Fruit fly (Drosophila melanogaster) whole organism, embryonic: Measurements from ENCODE around the gene frj.

Experiments used
- CG10147 ChIP-seq: fragments of 200-800 bp; sonication (Bioruptor generic); optimal IDR thresholded peaks from 2 replicates; lab custom pipeline; 2019; ENCODE audit warnings: missing biosample characterization, mild to moderate bottlenecking, missing genetic modification characterization, moderate library complexity
- CG10274 ChIP-seq: fragments of 200-800 bp; sonication (Bioruptor generic); optimal IDR thresholded peaks from 3 replicates; lab custom pipeline; 2017; ENCODE audit warnings: missing biosample characterization, mild to moderate bottlenecking, missing genetic modification characterization
- CG10543 ChIP-seq: fragments of 200-800 bp; sonication (Bioruptor generic); optimal IDR thresholded peaks from 3 replicates; lab custom pipeline; 2017; ENCODE audit warnings: missing biosample characterization, mild to moderate bottlenecking, missing genetic modification characterization, moderate library complexity
- CG11695 ChIP-seq: fragments of 200-800 bp; sonication (Bioruptor generic); IDR thresholded peaks from 3 replicates; pipeline ENCODE4 v1.3.6; 2022; ENCODE audit warnings: missing biosample characterization, missing genetic modification characterization
- CG14014 ChIP-seq: fragments of 200-800 bp; sonication (Bioruptor generic); IDR thresholded peaks from 2 replicates; pipeline ENCODE4 v1.3.6; 2022; ENCODE audit warnings: missing biosample characterization, missing genetic modification characterization
- CG17359 ChIP-seq: fragments of 200-800 bp; sonication (Bioruptor generic); optimal IDR thresholded peaks from 3 replicates; lab custom pipeline; 2018; ENCODE audit warnings: missing biosample characterization, mild to moderate bottlenecking, missing genetic modification characterization, moderate library complexity
- CG17829 ChIP-seq: fragments of 200-800 bp; optimal IDR thresholded peaks from 2 replicates; lab custom pipeline; 2019; ENCODE audit warnings: missing biosample characterization, mild to moderate bottlenecking, missing genetic modification characterization, moderate library complexity
- CG18599 ChIP-seq: fragments of 200-800 bp; sonication (Bioruptor generic); optimal IDR thresholded peaks from 3 replicates; lab custom pipeline; 2017; ENCODE audit warnings: missing biosample characterization, missing genetic modification characterization, mild to moderate bottlenecking, moderate library complexity, missing genetic modification reagents
- CG2199 ChIP-seq: fragments of 200-800 bp; sonication (Bioruptor generic); IDR thresholded peaks from 3 replicates; pipeline ENCODE4 v1.3.6; 2022; ENCODE audit warnings: missing biosample characterization, missing genetic modification characterization
- CG2712 ChIP-seq: fragments of 200-800 bp; optimal IDR thresholded peaks from 3 replicates; lab custom pipeline; 2019; ENCODE audit warnings: missing biosample characterization, mild to moderate bottlenecking, missing genetic modification characterization, moderate library complexity
- CG30403 ChIP-seq: fragments of 200-800 bp; sonication (Bioruptor generic); optimal IDR thresholded peaks from 3 replicates; lab custom pipeline; 2016; ENCODE audit warnings: missing biosample characterization, missing genetic modification characterization
- CG31224 ChIP-seq: fragments of 200-800 bp; sonication (Bioruptor generic); IDR thresholded peaks from 2 replicates; pipeline ENCODE4 v1.3.6; 2022; ENCODE audit warnings: missing biosample characterization, missing genetic modification characterization
- CG33557 ChIP-seq: fragments of 200-800 bp; sonication (Bioruptor generic); optimal IDR thresholded peaks from 2 replicates; lab custom pipeline; 2019; ENCODE audit warnings: missing biosample characterization, mild to moderate bottlenecking, missing genetic modification characterization, moderate library complexity
- CG4854 ChIP-seq: fragments of 200-800 bp; sonication (Bioruptor generic); optimal IDR thresholded peaks from 2 replicates; lab custom pipeline; 2016; ENCODE audit warnings: missing biosample characterization, missing genetic modification characterization, inconsistent platforms
- CG6854 ChIP-seq: fragments of 200-800 bp; sonication (Bioruptor generic); optimal IDR thresholded peaks from 3 replicates; lab custom pipeline; 2017; ENCODE audit warnings: missing biosample characterization, mild to moderate bottlenecking, missing genetic modification characterization
- CG7556 ChIP-seq: fragments of 200-800 bp; sonication (Bioruptor generic); optimal IDR thresholded peaks from 2 replicates; lab custom pipeline; 2017; ENCODE audit warnings: missing biosample characterization, mild to moderate bottlenecking, missing genetic modification characterization
- CG7839 ChIP-seq: fragments of 200-800 bp; sonication (Bioruptor generic); optimal IDR thresholded peaks from 3 replicates; lab custom pipeline; 2018; ENCODE audit warnings: missing biosample characterization, mild to moderate bottlenecking, missing genetic modification characterization, moderate library complexity
- Eip74EF ChIP-seq, 2 experiments: fragments of 200-800 bp in 1 of 2; fragments of >200 bp in 1 of 2; sonication (Bioruptor generic) in 1 of 2; optimal IDR thresholded peaks; 2 replicates each; lab custom pipeline; 2017 to 2019; ENCODE audit warnings: missing biosample characterization in 2 of 2, missing genetic modification characterization in 2 of 2, mild to moderate bottlenecking in 1 of 2, moderate library complexity in 1 of 2
- H15 ChIP-seq: fragments of 200-800 bp; sonication (Bioruptor generic); IDR thresholded peaks from 3 replicates; pipeline ENCODE4 v1.3.6; 2022; ENCODE audit warnings: missing biosample characterization, missing genetic modification characterization
- Lpt ChIP-seq: fragments of >200 bp; optimal IDR thresholded peaks from 2 replicates; lab custom pipeline; 2018; ENCODE audit warnings: missing biosample characterization, missing genetic modification characterization
- PHDP ChIP-seq: fragments of 200-800 bp; sonication (Bioruptor generic); optimal IDR thresholded peaks from 3 replicates; lab custom pipeline; 2018; ENCODE audit warnings: missing biosample characterization, mild to moderate bottlenecking, missing genetic modification characterization, moderate library complexity
- Sox100B ChIP-seq: fragments of 200-800 bp; sonication (Bioruptor generic); optimal IDR thresholded peaks from 3 replicates; lab custom pipeline; 2018; ENCODE audit warnings: missing biosample characterization, mild to moderate bottlenecking, missing genetic modification characterization
- Taf1 ChIP-seq: fragments of 200-800 bp; sonication (Bioruptor generic); IDR thresholded peaks from 2 replicates; pipeline ENCODE4 v1.3.6; 2022; ENCODE audit warnings: missing biosample characterization, missing genetic modification characterization
- Trl ChIP-seq, 3 experiments: fragments of >200 bp in 2 of 3; fragments of 200-800 bp in 1 of 3; sonication (Bioruptor generic) in 1 of 3; optimal IDR thresholded peaks; 2 replicates in 1 of 3; 3 replicates in 2 of 3; lab custom pipeline; 2016 to 2017; ENCODE audit warnings: missing biosample characterization in 1 of 3, missing genetic modification characterization in 1 of 3
- bbx ChIP-seq: fragments of 200-800 bp; sonication (Bioruptor generic); IDR thresholded peaks from 2 replicates; pipeline ENCODE4 v1.3.6; 2022; ENCODE audit warnings: missing biosample characterization, missing genetic modification characterization; ENCODE audit not compliant: partially characterized antibody
- bcd ChIP-seq: fragments of 200-800 bp; sonication (Bioruptor generic); optimal IDR thresholded peaks from 2 replicates; lab custom pipeline; 2017; ENCODE audit warnings: missing biosample characterization, mild to moderate bottlenecking, missing genetic modification characterization
- chinmo ChIP-seq: fragments of 200-800 bp; sonication (Bioruptor generic); IDR thresholded peaks from 4 replicates; pipeline ENCODE4 v1.3.6; 2022; ENCODE audit warnings: missing biosample characterization, missing genetic modification characterization; ENCODE audit not compliant: partially characterized antibody
- grau ChIP-seq: fragments of 200-800 bp; optimal IDR thresholded peaks from 3 replicates; lab custom pipeline; 2019; ENCODE audit warnings: missing biosample characterization, mild to moderate bottlenecking, missing genetic modification characterization, moderate library complexity
- lmd ChIP-seq: fragments of 200-800 bp; sonication (Bioruptor generic); IDR thresholded peaks from 2 replicates; pipeline ENCODE4 v1.3.6; 2022; ENCODE audit warnings: missing biosample characterization, missing genetic modification characterization
- mirr ChIP-seq: fragments of 200-800 bp; sonication (Bioruptor generic); optimal IDR thresholded peaks from 3 replicates; lab custom pipeline; 2018; ENCODE audit warnings: missing biosample characterization, mild to moderate bottlenecking, missing genetic modification characterization
- oc ChIP-seq: fragments of 200-800 bp; sonication (Bioruptor generic); optimal IDR thresholded peaks from 2 replicates; lab custom pipeline; 2018; ENCODE audit warnings: missing biosample characterization, mild to moderate bottlenecking, missing genetic modification characterization, moderate library complexity
- sd ChIP-seq: fragments of 200-800 bp; sonication (Bioruptor generic); optimal IDR thresholded peaks from 3 replicates; lab custom pipeline; 2018; ENCODE audit warnings: missing biosample characterization, mild to moderate bottlenecking, missing genetic modification characterization, moderate library complexity
- sisA ChIP-seq: fragments of 200-800 bp; sonication (Bioruptor generic); IDR thresholded peaks from 2 replicates; pipeline ENCODE4 v1.3.6; 2022; ENCODE audit warnings: missing biosample characterization, missing genetic modification characterization
- slbo ChIP-seq: fragments of 200-800 bp; sonication (Bioruptor generic); IDR thresholded peaks from 2 replicates; pipeline ENCODE4 v1.3.6; 2022; ENCODE audit warnings: missing biosample characterization, missing genetic modification characterization
- so ChIP-seq: fragments of 200-800 bp; sonication (Bioruptor generic); IDR thresholded peaks from 3 replicates; pipeline ENCODE4 v1.3.6; 2022; ENCODE audit warnings: missing biosample characterization, missing genetic modification characterization
- tio ChIP-seq: fragments of 200-800 bp; sonication (Bioruptor generic); optimal IDR thresholded peaks from 2 replicates; lab custom pipeline; 2017; ENCODE audit warnings: missing biosample characterization, missing genetic modification characterization, inconsistent platforms
- tll ChIP-seq, 2 experiments: fragments of 200-800 bp in 1 of 2; fragments of >200 bp in 1 of 2; sonication (Bioruptor generic) in 1 of 2; optimal IDR thresholded peaks; 2 replicates each; lab custom pipeline; 2017 to 2019; ENCODE audit warnings: missing biosample characterization in 2 of 2, missing genetic modification characterization in 2 of 2, mild to moderate bottlenecking in 1 of 2, moderate library complexity in 1 of 2
- ttk ChIP-seq: fragments of 200-800 bp; sonication (Bioruptor generic); IDR thresholded peaks from 2 replicates; pipeline ENCODE4 v2.1.2; 2022; ENCODE audit warnings: missing biosample characterization, missing genetic modification characterization
- wek ChIP-seq: fragments of 200-800 bp; sonication (Bioruptor generic); optimal IDR thresholded peaks from 3 replicates; lab custom pipeline; 2018; ENCODE audit warnings: missing biosample characterization, mild to moderate bottlenecking, missing genetic modification characterization, moderate library complexity

The frj gene

DNA sequence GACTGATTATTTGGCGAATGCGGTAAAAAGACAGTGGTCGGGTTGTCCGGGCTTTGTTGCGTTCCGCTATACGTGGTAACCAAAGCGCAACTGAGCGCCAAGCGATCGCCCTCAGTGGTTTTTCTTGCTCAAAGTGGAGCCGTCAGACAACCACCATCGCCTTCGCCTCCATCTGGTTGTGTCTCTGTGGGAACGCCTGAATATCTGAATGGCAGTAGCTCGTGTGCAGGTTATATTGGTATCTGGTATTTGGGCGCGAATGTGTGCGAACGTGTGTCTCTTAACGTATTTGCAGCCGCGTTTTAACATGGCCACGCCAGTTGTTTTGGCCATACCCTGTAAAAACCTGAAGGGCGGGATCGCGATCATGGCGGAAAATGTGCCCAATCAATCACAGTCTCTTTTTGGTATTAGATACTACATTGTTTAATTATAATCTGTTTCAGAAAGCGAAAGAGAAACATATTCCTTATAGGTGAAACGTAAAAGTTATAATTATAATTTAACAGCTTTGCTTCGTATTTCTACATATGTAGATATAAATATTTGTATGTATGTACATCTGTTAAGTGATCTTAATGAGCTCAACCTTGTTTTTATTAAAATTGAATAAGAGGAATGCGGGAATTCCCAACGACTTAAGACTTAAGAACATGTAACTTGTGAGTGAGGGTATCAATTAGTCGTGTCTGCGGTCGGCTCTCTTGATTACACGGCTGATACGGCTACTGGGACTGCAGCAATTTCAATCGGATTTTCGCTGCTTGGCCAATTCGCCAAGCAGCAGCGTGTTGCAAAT is 16.3 kb downstream of the frj start (continued):
- TF ChIP-seq slbo (0 out of 2 replicates have a peak, but pooled peaks have one; percentile 8), so (peak; percentile 16; the same call in 1 of the 3 replicates), CG33557 (GFP tag; lab: Kevin White, UChicago) (no peak), CG31224 (GFP tag; lab: Robert Waterston, UW) (peak; percentile 80), bcd (GFP tag; lab: Kevin White, UChicago) (peak; percentile 38), sd (peak; percentile 54), chinmo (GFP tag; lab: Robert Waterston, UW) (peak; percentile 78; the same call in 2 of the 4 replicates), Eip74EF (GFP tag; optimal IDR thresholded peaks at IDR 0.05; lab: Kevin White, UChicago) (peak in 1 of 2 experiments; percentile 2), CG11695 (GFP tag; lab: Robert Waterston, UW) (0 out of 3 replicates have a peak, but pooled peaks have one; percentile 8), tll (GFP tag; optimal IDR thresholded peaks at IDR 0.05; lab: Kevin White, UChicago) (no peak), CG10147 (GFP tag; lab: Kevin White, UChicago) (peak; percentile 34), PHDP (peak; percentile 18), bbx (peak; percentile 40; the same call in 1 of the 2 replicates), Taf1 (GFP tag; lab: Robert Waterston, UW) (peak; percentile 32; the same call in 1 of the 2 replicates), CG10274 (GFP tag; lab: Kevin White, UChicago) (peak; percentile 14), tio (GFP tag; lab: Kevin White, UChicago) (peak; percentile 18), mirr (peak; percentile 36), wek (GFP tag; lab: Kevin White, UChicago) (no peak), CG17829 (peak; percentile 6), CG2712 (tag; lab: Kevin White, UChicago) (peak; percentile 35), CG7556 (GFP tag; lab: Kevin White, UChicago) (peak; percentile 8), CG30403 (GFP tag; lab: Kevin White, UChicago) (peak; percentile 36), CG7839 (tag; lab: Kevin White, UChicago) (peak; percentile 47), CG10543 (GFP tag; lab: Kevin White, UChicago) (peak; percentile 43), sisA (GFP tag; lab: Robert Waterston, UW) (0 out of 2 replicates have a peak, but pooled peaks have one; percentile 29), CG18599 (GFP tag; lab: Kevin White, UChicago) (peak; percentile 10), H15 (no peak), Sox100B (GFP tag; lab: Kevin White, UChicago) (peak; percentile 52), CG4854 (no peak), CG6854 (GFP tag; lab: Kevin White, UChicago) (no peak), Trl (optimal IDR thresholded peaks at IDR 0.05; lab: Kevin White, UChicago) (peak in 1 of 2 experiments; percentile 17), Trl (GFP tag; optimal IDR thresholded peaks at IDR 0.05; lab: Kevin White, UChicago) (no peak), CG2199 (GFP tag; lab: Robert Waterston, UW) (peak; percentile 75; the same call in 1 of the 3 replicates), CG14014 (peak; percentile 22; the same call in 1 of the 2 replicates), grau (tag; lab: Kevin White, UChicago) (peak; percentile 39), lmd (GFP tag; lab: Robert Waterston, UW) (0 out of 2 replicates have a peak, but pooled peaks have one; percentile 14), CG17359 (tag; lab: Kevin White, UChicago) (peak; percentile 1), ttk (GFP tag; lab: Robert Waterston, UW) (0 out of 2 replicates have a peak, but pooled peaks have one; percentile 4), Lpt (GFP tag; lab: Kevin White, UChicago) (no peak), oc (tag; lab: Kevin White, UChicago) (no peak)
- TF ChIP-seq, all 482 proteins: peak for 78
